Worm (Caenorhabditis elegans): ENCODE results near the gene Y37D8A.5.
A peak's percentile ranks its signal among the peaks of the same experiment; 100 is the strongest.

The Y37D8A.5 gene

DNA sequence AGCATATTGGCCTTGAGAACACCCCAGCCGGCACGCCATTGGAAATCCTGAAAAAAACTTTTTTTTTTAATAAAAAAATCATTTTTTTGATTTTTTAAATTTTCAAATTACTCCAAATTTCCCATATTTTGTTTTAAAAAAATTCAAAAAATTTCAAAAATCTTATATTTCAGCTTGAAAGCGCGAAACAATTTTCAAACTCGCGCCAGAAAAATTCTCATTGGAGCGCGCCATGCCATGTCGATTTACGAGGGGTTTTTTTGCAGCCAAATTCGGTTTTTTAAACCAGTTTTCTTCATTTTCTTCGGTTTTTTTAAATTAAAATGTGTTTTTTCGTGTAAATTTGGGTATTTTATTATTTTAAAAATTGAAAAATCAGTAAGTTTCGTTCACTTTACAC lies 36.1 kb downstream of the Y37D8A.5 start (continued):
- TF ChIP-seq attf-3 (GFP tag; conservative IDR thresholded peaks at IDR 0.05) (peak; percentile 18; the same call in 1 of the 2 replicates), B0261.1 (tag; optimal IDR thresholded peaks at IDR 0.05) (no peak), dox-1 (GFP tag; IDR thresholded peaks at IDR 0.05) (no peak), madf-6 (GFP tag; IDR thresholded peaks at IDR 0.05) (peak; percentile 59; the same call in 1 of the 2 replicates), dpff-1 (tag; optimal IDR thresholded peaks at IDR 0.05) (no peak), egl-18 (GFP tag; IDR thresholded peaks at IDR 0.05) (no peak), akir-1 (GFP tag; optimal IDR thresholded peaks at IDR 0.05) (no peak), lin-54 (GFP tag; optimal IDR thresholded peaks at IDR 0.05) (peak; percentile 61), D2030.7 (GFP tag; IDR thresholded peaks at IDR 0.05) (peak; percentile 21; the same call in 1 of the 2 replicates), zfh-2 (GFP tag; conservative IDR thresholded peaks at IDR 0.05) (no peak), mcd-1 (GFP tag; IDR thresholded peaks at IDR 0.05) (0 out of 2 replicates have a peak, but pooled peaks have one; percentile 16), cebp-1 (GFP tag; IDR thresholded peaks at IDR 0.05) (no peak), cebp-1 (tag; optimal IDR thresholded peaks at IDR 0.05) (no peak), mxl-1 (tag; optimal IDR thresholded peaks at IDR 0.05) (no peak), F33H1.4 (GFP tag; IDR thresholded peaks at IDR 0.05) (peak; percentile 39; the same call in 1 of the 2 replicates), lsy-27 (tag; optimal IDR thresholded peaks at IDR 0.05; ENCODE audit: borderline replicate concordance, insufficient read depth) (no peak), F55B11.4 (tag; optimal IDR thresholded peaks at IDR 0.05; ENCODE audit: borderline replicate concordance, insufficient read depth) (no peak), ceh-58 (GFP tag; IDR thresholded peaks at IDR 0.05) (no peak), aptf-2 (GFP tag; conservative IDR thresholded peaks at IDR 0.05) (no peak), Y79H2A.3 (GFP tag; conservative IDR thresholded peaks at IDR 0.05) (no peak), lir-1 (GFP tag; conservative IDR thresholded peaks at IDR 0.05) (no peak), unc-62 (GFP tag; optimal IDR thresholded peaks at IDR 0.05) (no peak), Y95B8A.8 (GFP tag; IDR thresholded peaks at IDR 0.05) (no peak), F49E8.2 (tag; optimal IDR thresholded peaks at IDR 0.05; ENCODE audit: insufficient read depth) (no peak), madf-8 (GFP tag; conservative IDR thresholded peaks at IDR 0.05) (peak; percentile 46; the same call in 1 of the 2 replicates), B0336.3 (GFP tag; IDR thresholded peaks at IDR 0.05) (no peak)

DNA sequence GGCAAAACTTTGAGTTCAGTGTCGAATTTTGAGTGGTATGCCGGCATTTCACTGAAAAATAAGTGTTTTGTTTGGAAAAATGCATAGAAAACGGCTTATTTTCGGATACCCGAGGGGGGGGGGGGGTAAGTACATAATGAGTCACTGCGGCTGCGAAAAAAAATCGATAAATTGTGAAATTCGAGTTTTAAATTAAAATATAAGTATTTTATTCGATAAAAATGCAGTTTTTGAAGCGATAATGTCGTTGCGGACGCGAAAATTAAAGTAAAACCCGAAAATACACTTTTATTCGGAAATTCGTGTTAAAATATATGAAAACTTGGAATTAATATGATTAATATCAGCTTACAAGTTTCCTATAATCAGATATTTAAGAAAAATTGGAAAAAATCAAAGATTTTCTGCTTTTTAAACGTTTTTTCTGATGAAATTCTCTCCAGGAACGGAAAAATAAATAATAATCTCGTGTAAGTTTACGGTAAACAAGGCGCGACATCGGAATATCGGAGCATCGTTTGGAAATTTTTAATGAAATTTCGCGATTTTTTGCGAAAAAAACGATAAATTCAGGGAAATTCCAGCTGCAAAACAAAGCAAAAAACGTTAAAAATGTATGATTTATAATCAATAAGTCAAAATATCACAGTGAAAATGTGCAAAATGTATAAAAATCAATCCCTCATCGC lies 37.1 kb downstream of the Y37D8A.5 start, which contains the start of gene arx-5:
Gene arx-5, minus strand, starts transcription at position 51 of the 689 bp plus-strand sequence.
- peak; percentile 90 for TF ChIP-seq attf-3 (GFP tag; conservative IDR thresholded peaks at IDR 0.05)
- TF ChIP-seq T26A5.8 (tag; optimal IDR thresholded peaks at IDR 0.05), result no peak

DNA sequence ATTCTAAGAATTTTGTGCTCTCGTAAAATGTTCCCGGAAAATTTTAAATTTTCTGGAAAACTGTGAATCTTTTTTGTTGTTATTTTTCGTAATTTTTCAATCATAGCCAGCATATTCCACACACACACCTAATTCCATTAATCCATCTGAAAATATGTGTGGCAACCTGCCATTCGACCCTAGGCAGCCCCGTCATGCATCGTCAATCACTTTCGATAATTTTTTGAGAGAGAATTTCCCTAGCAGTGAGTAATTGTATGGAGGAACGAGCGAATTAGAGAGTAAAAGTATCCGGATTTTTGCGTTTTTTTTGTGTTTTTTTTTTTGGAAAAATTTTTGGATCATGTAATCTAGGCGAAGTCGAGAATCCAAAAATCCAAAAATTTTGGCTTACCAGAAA lies 42.1 kb downstream of the Y37D8A.5 start, which contains the start of gene BE10.4:
Gene BE10.4, plus strand, starts transcription at position 301 of the 400 bp plus-strand sequence.
- TF ChIP-seq xnd-1 (tag; optimal IDR thresholded peaks at IDR 0.05), result no peak
- TF ChIP-seq hsf-1 (GFP tag; IDR thresholded peaks at IDR 0.05), result no peak
- no peak for TF ChIP-seq B0261.1 (tag; optimal IDR thresholded peaks at IDR 0.05)
- TF ChIP-seq lsy-27 (tag; optimal IDR thresholded peaks at IDR 0.05; ENCODE audit: borderline replicate concordance, insufficient read depth), result no peak
- TF ChIP-seq sea-2 (GFP tag; IDR thresholded peaks at IDR 0.05), result no peak
- no peak for TF ChIP-seq nhr-179 (tag; optimal IDR thresholded peaks at IDR 0.05)
- no peak for TF ChIP-seq lsl-1 (GFP tag; optimal IDR thresholded peaks at IDR 0.05)
- TF ChIP-seq dpff-1 (tag; optimal IDR thresholded peaks at IDR 0.05), result no peak

ce11 chrIII:12807726-12808125 lies 47.6 kb downstream of the Y37D8A.5 start, which contains the start of gene BE10.3:
BE10.3 (plus strand) TSS chrIII:12808026.
- TF ChIP-seq ceh-91 (GFP tag; IDR thresholded peaks at IDR 0.05), result no peak
- no peak for TF ChIP-seq nhr-27 (tag; optimal IDR thresholded peaks at IDR 0.05)
- no peak for TF ChIP-seq Y53G8AR.9 (GFP tag; conservative IDR thresholded peaks at IDR 0.05)
- no peak for TF ChIP-seq ztf-28 (GFP tag; IDR thresholded peaks at IDR 0.05)
- TF ChIP-seq lin-40 (tag; optimal IDR thresholded peaks at IDR 0.05), result no peak
- no peak for TF ChIP-seq F22D6.2 (tag; optimal IDR thresholded peaks at IDR 0.05)
- no peak for TF ChIP-seq ets-4 (GFP tag; optimal IDR thresholded peaks at IDR 0.05)
- no peak for TF ChIP-seq rcor-1 (GFP tag; IDR thresholded peaks at IDR 0.05)
- no peak for TF ChIP-seq sea-2 (GFP tag; IDR thresholded peaks at IDR 0.05)
- no peak for TF ChIP-seq somi-1 (GFP tag; optimal IDR thresholded peaks at IDR 0.05)
